Worm (Caenorhabditis elegans) whole organism, L3 larva: Measurements from ENCODE around the gene F35D2.2.

Source experiments
- ZK546.5 ChIP-seq: sonication (generic microtip); optimal IDR thresholded peaks from 2 replicates; lab custom pipeline; 2017; ENCODE audit warnings: missing biosample characterization, missing genetic modification characterization
- ceh-16 ChIP-seq: sonication (generic microtip); optimal IDR thresholded peaks from 2 replicates; lab custom pipeline; 2017; ENCODE audit warnings: missing biosample characterization, missing genetic modification characterization
- ceh-9 ChIP-seq: sonication (generic microtip); optimal IDR thresholded peaks from 2 replicates; lab custom pipeline; 2018; ENCODE audit warnings: missing biosample characterization, missing genetic modification characterization
- daf-12 ChIP-seq: fragments of 150-350 bp; optimal IDR thresholded peaks from 2 replicates; lab custom pipeline; 2014; ENCODE audit warnings: missing biosample characterization, missing genetic modification reagents, missing genetic modification characterization
- egl-5 ChIP-seq: fragments of 150-350 bp; optimal IDR thresholded peaks from 2 replicates; lab custom pipeline; 2017; ENCODE audit warnings: missing biosample characterization, missing genetic modification reagents, missing genetic modification characterization, inconsistent platforms
- elt-2 ChIP-seq: sonication (generic microtip); optimal IDR thresholded peaks from 2 replicates; lab custom pipeline; 2016; ENCODE audit warnings: missing genetic modification reagents, mild to moderate bottlenecking, missing genetic modification characterization, missing compliant biosample characterization
- jun-1 ChIP-seq: fragments of 150-350 bp; optimal IDR thresholded peaks from 2 replicates; lab custom pipeline; 2014; ENCODE audit warnings: missing biosample characterization, missing genetic modification reagents, missing genetic modification characterization
- lin-15B ChIP-seq: fragments of 150-350 bp; optimal IDR thresholded peaks from 2 replicates; lab custom pipeline; 2014; ENCODE audit warnings: missing biosample characterization, missing genetic modification characterization
- nfya-1 ChIP-seq: sonication (generic microtip); optimal IDR thresholded peaks from 2 replicates; lab custom pipeline; 2017; ENCODE audit warnings: missing genetic modification characterization, mild to moderate bottlenecking, missing compliant biosample characterization, antibody characterized with exemption, moderate library complexity; ENCODE audit not compliant: insufficient read depth
- nhr-23 ChIP-seq: fragments of 150-350 bp; optimal IDR thresholded peaks from 2 replicates; lab custom pipeline; 2014; ENCODE audit warnings: missing biosample characterization, missing genetic modification reagents, missing genetic modification characterization
- nhr-43 ChIP-seq: sonication (generic microtip); optimal IDR thresholded peaks from 2 replicates; lab custom pipeline; 2016; ENCODE audit warnings: mild to moderate bottlenecking, missing genetic modification characterization, missing compliant biosample characterization; ENCODE audit not compliant: poor library complexity, severe bottlenecking
- nhr-67 ChIP-seq: fragments of 150-350 bp; optimal IDR thresholded peaks from 2 replicates; lab custom pipeline; 2014; ENCODE audit warnings: missing biosample characterization, missing genetic modification characterization
- pha-4 ChIP-seq: fragments of 150-350 bp; optimal IDR thresholded peaks from 2 replicates; lab custom pipeline; 2014; ENCODE audit warnings: missing biosample characterization, missing genetic modification reagents, missing genetic modification characterization
- pqm-1 ChIP-seq: fragments of 150-350 bp; optimal IDR thresholded peaks from 2 replicates; lab custom pipeline; 2017; ENCODE audit warnings: missing biosample characterization, missing genetic modification characterization, inconsistent platforms
- snpc-4 ChIP-seq: fragments of 150-350 bp; optimal IDR thresholded peaks from 2 replicates; lab custom pipeline; 2014; ENCODE audit warnings: missing biosample characterization, missing genetic modification characterization

The F35D2.2 gene

DNA sequence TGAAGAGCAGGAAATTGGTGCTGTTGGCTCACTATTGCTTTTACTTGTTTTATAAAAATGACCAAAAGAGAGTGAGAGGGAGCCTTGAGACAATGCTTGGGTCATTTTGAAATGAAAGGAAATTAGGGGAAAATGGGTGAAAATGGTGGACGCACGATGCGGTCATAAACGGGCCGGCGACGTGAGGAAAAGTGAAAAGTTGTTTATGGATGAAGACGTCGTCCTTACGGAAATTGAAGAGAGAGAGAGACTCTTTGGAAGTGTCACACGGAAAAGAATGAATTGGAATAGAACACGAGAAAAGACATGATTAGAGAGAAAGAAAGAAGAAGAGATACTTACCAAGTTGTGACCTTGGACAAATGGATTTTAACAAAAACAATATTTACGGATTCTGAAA is 47.3 kb downstream of the F35D2.2 start:
- TF ChIP-seq nhr-23 (tag; lab: Kevin White, UChicago) (peak; percentile 36), ceh-16 (no peak)

DNA sequence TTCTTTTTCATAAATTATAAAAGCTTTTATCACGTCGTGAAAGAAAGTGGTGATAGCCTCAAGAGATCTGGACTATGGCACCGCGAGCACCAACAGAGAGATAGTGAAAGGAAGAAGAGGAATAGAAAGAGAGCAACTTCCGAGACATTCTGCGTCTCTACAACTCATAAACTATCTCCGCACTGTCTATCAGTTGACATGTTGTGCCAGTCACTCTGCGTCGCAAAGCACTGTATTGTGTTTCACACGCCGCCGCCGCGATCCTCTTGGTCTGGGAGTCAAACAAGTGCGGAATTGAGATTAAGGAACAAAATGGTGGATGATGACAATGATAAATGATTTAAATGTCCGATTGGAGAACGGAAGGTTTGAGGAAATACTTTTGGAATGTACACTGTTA is 49.2 kb downstream of the F35D2.2 start:
- no peak for TF ChIP-seq nhr-43 (tag; lab: Kevin White, UChicago)
- TF ChIP-seq elt-2 (tag; lab: Kevin White, UChicago), result peak; percentile 76
- TF ChIP-seq jun-1 (tag; lab: Kevin White, UChicago), result peak; percentile 43
- peak; percentile 70 for TF ChIP-seq pha-4
- peak; percentile 7 for TF ChIP-seq nfya-1
- peak; percentile 38 for TF ChIP-seq pqm-1 (tag; lab: Kevin White, UChicago)

DNA sequence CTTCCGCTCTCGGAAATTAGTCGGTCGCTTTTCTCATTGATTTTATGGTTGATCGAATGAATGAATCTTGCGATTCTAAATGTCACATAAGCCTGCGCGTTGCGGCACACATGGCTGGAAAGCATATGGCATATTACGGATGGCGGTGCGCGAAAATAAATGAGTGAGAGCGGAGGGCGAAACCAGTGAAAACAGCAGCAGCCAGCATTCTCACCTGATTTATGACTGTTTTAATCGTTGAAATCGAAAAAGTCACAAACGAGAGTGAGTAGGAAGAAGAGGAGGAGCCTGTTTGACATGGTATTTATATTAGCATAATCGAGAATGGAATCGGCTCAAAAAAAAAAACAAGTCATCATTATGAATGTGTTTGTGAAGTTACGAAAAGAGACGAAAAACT is 50.0 kb downstream of the F35D2.2 start:
- no peak for TF ChIP-seq egl-5
- TF ChIP-seq daf-12 (tag; lab: Kevin White, UChicago), result no peak
- no peak for TF ChIP-seq ZK546.5
- TF ChIP-seq pqm-1 (tag; lab: Kevin White, UChicago), result no peak
- no peak for TF ChIP-seq ceh-9 (tag; lab: Kevin White, UChicago)
- no peak for TF ChIP-seq snpc-4 (tag; lab: Kevin White, UChicago)
- no peak for TF ChIP-seq nhr-67

DNA sequence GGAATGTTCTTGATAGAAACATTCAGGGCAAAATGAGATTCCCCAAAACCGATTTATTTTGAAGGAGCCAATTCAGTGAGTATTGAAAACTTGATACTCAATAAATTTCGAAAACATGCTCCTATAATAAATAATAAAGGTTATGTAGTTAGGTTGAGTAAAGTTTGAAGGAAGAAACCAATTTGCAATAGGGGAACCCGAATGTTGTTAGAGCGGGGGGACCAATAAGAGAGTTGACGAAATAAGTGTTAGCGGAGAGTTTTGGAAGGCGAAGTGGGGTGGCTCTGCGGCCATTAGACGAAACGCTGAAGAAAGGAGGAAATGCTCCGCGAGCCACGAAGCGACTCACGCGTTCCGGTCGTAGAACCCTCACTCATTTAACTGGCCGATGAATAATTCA is 50.8 kb downstream of the F35D2.2 start:
- TF ChIP-seq lin-15B (tag; lab: Kevin White, UChicago), result no peak
- peak; percentile 33 for TF ChIP-seq nfya-1
- TF ChIP-seq jun-1 (tag; lab: Kevin White, UChicago), result no peak
